Worm (Caenorhabditis elegans) whole organism, L1 larva: Measurements from ENCODE around the gene tsp-18.
A peak's percentile ranks its signal among the peaks of the same experiment; 100 is the strongest.

Source experiments
- ama-1 ChIP-seq: fragments of 150-350 bp; optimal IDR thresholded peaks from 2 replicates; lab custom pipeline; 2014
- blmp-1 ChIP-seq: fragments of 150-350 bp; optimal IDR thresholded peaks from 2 replicates; lab custom pipeline; 2014; ENCODE audit warnings: missing biosample characterization, missing genetic modification characterization
- elt-2 ChIP-seq: sonication (generic microtip); optimal IDR thresholded peaks from 2 replicates; lab custom pipeline; 2016; ENCODE audit warnings: missing genetic modification characterization, mild to moderate bottlenecking, inconsistent platforms, missing compliant biosample characterization, missing genetic modification reagents
- fkh-10 ChIP-seq: sonication (generic microtip); optimal IDR thresholded peaks from 2 replicates; lab custom pipeline; 2017; ENCODE audit warnings: missing biosample characterization, missing genetic modification reagents, missing genetic modification characterization
- fos-1 ChIP-seq: fragments of 150-350 bp; optimal IDR thresholded peaks from 2 replicates; lab custom pipeline; 2014; ENCODE audit warnings: missing biosample characterization, missing genetic modification characterization
- mdl-1 ChIP-seq, 2 experiments: fragments of 150-350 bp; optimal IDR thresholded peaks; 2 replicates each; lab custom pipeline; 2014 to 2017; ENCODE audit warnings: missing biosample characterization in 2 of 2, missing genetic modification characterization in 2 of 2, inconsistent platforms in 1 of 2
- nhr-11 ChIP-seq: fragments of 150-350 bp; optimal IDR thresholded peaks from 2 replicates; lab custom pipeline; 2014; ENCODE audit warnings: missing biosample characterization, missing genetic modification characterization
- nhr-76 ChIP-seq: sonication (generic microtip); optimal IDR thresholded peaks from 2 replicates; lab custom pipeline; 2017; ENCODE audit warnings: missing biosample characterization, missing genetic modification characterization
- nhr-90 ChIP-seq: sonication (generic microtip); optimal IDR thresholded peaks from 2 replicates; lab custom pipeline; 2016; ENCODE audit warnings: mild to moderate bottlenecking, missing genetic modification characterization, missing compliant biosample characterization; ENCODE audit not compliant: poor library complexity
- pax-3 ChIP-seq: fragments of 200-800 bp; sonication (Bioruptor generic); optimal IDR thresholded peaks from 2 replicates; lab custom pipeline; 2018; ENCODE audit warnings: mild to moderate bottlenecking, missing genetic modification characterization, moderate library complexity, missing compliant biosample characterization
- skn-1 ChIP-seq: fragments of 150-350 bp; optimal IDR thresholded peaks from 2 replicates; lab custom pipeline; 2014; ENCODE audit warnings: missing biosample characterization, missing genetic modification characterization
- sox-4 ChIP-seq: sonication (generic microtip); optimal IDR thresholded peaks from 2 replicates; lab custom pipeline; 2016; ENCODE audit warnings: missing genetic modification characterization, missing compliant biosample characterization
- unc-62 ChIP-seq: fragments of 150-350 bp; optimal IDR thresholded peaks from 2 replicates; lab custom pipeline; 2014; ENCODE audit warnings: missing biosample characterization, missing genetic modification reagents, missing genetic modification characterization

- TF ChIP-seq nhr-90 (tag; lab: Kevin White, UChicago) (no peak), mdl-1 (tag; optimal IDR thresholded peaks at IDR 0.05; lab: Kevin White, UChicago) (no peak), nhr-11 (tag; lab: Kevin White, UChicago) (no peak), sox-4 (tag; lab: Kevin White, UChicago) (no peak), skn-1 (no peak), nhr-76 (tag; lab: Kevin White, UChicago) (no peak), ama-1 (lab: Kevin White, UChicago) (no peak), fkh-10 (GFP tag; lab: Kevin White, UChicago) (no peak), unc-62 (no peak), pax-3 (tag; lab: Kevin White, UChicago) (no peak), elt-2 (no peak), fos-1 (tag; lab: Kevin White, UChicago) (no peak), blmp-1 (tag; lab: Kevin White, UChicago) (peak; percentile 0)
Measured at ce11 chrII:5942593-5942992, 38.2 kb downstream of the tsp-18 start, which contains the start of gene F28B12.1.
